Worm (Caenorhabditis elegans): Measurements from ENCODE around the gene dnj-8.

DNA sequence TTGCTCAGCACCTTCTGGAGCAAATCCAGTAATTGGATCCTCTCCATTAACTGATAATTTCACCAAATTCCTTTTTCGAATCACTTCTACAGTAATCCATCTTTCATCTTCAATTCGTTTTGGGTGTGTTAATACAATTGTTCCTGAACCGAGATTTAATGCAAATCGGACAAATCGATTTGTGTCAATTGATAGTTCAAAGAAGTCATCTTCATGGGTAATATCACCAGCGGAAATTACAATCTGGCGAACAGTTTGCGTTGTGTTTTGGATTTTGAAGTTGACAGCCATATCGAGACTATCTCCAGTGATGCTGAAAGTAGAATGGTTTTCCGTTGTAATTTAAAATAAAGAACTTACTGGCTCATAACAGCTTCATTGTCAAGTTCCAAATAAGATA is 40.0 kb upstream of the dnj-8 start:
- TF ChIP-seq pha-4 (GFP tag; IDR thresholded peaks at IDR 0.05): no peak
- TF ChIP-seq pha-4 (tag; optimal IDR thresholded peaks at IDR 0.05): no peak
- TF ChIP-seq fkh-10 (GFP tag; optimal IDR thresholded peaks at IDR 0.05): no peak
- no peak for TF ChIP-seq nhr-6 (tag; optimal IDR thresholded peaks at IDR 0.05)
- TF ChIP-seq nhr-237 (tag; optimal IDR thresholded peaks at IDR 0.05): no peak
- TF ChIP-seq attf-4 (tag; optimal IDR thresholded peaks at IDR 0.05): no peak
- no peak for TF ChIP-seq aly-2 (tag; optimal IDR thresholded peaks at IDR 0.05)
- no peak for TF ChIP-seq egl-27 (tag; optimal IDR thresholded peaks at IDR 0.05)
- TF ChIP-seq hlh-30 (tag; optimal IDR thresholded peaks at IDR 0.05; ENCODE audit: insufficient read depth): no peak
- no peak for TF ChIP-seq nhr-76 (tag; optimal IDR thresholded peaks at IDR 0.05)
- no peak for TF ChIP-seq sdz-12 (GFP tag; optimal IDR thresholded peaks at IDR 0.05)
- no peak for TF ChIP-seq dve-1 (tag; optimal IDR thresholded peaks at IDR 0.05; ENCODE audit: insufficient read depth)
- no peak for TF ChIP-seq dmd-9 (GFP tag; IDR thresholded peaks at IDR 0.05)
- no peak for TF ChIP-seq nhr-10 (tag; optimal IDR thresholded peaks at IDR 0.05)
